Fruit fly (Drosophila melanogaster) whole organism, embryonic: ENCODE measurements around the gene foxo.
A peak's percentile ranks its signal among the peaks of the same experiment; 100 is the strongest.

ENCODE experiments used
- Awh ChIP-seq: fragments of 200-800 bp; sonication (Bioruptor generic); IDR thresholded peaks from 2 replicates; pipeline ENCODE4, ENCODE4 v1.3.6; 2022; ENCODE audit warnings: missing biosample characterization, missing genetic modification characterization
- BtbVII ChIP-seq: fragments of 200-800 bp; sonication (Bioruptor generic); optimal IDR thresholded peaks from 3 replicates; lab custom pipeline; 2017; ENCODE audit warnings: missing biosample characterization, mild to moderate bottlenecking, missing genetic modification characterization
- CG10462 ChIP-seq: fragments of 200-800 bp; sonication (Bioruptor generic); optimal IDR thresholded peaks from 2 replicates; lab custom pipeline; 2016; ENCODE audit warnings: missing biosample characterization, missing genetic modification characterization
- CG10959 ChIP-seq: fragments of 200-800 bp; sonication (Bioruptor generic); IDR thresholded peaks from 2 replicates; pipeline ENCODE4 v1.3.6; 2022; ENCODE audit warnings: missing biosample characterization, missing genetic modification characterization
- CG11247 ChIP-seq: fragments of 200-800 bp; sonication (Bioruptor generic); IDR thresholded peaks from 2 replicates; pipeline ENCODE4 v1.3.6; 2022; ENCODE audit warnings: missing biosample characterization, missing genetic modification characterization
- CG12391 ChIP-seq: fragments of 200-800 bp; sonication (Bioruptor generic); optimal IDR thresholded peaks from 3 replicates; lab custom pipeline; 2018; ENCODE audit warnings: missing biosample characterization, mild to moderate bottlenecking, missing genetic modification characterization, moderate library complexity
- CG12659 ChIP-seq: fragments of 200-800 bp; sonication (Bioruptor generic); optimal IDR thresholded peaks from 3 replicates; lab custom pipeline; 2017; ENCODE audit warnings: mild to moderate bottlenecking, missing biosample characterization, missing genetic modification reagents, missing genetic modification characterization
- CG13424 ChIP-seq: fragments of 200-800 bp; sonication (Bioruptor generic); optimal IDR thresholded peaks from 2 replicates; lab custom pipeline; 2019; ENCODE audit warnings: missing biosample characterization, mild to moderate bottlenecking, missing genetic modification characterization, moderate library complexity
- CG14050 ChIP-seq: fragments of 200-800 bp; sonication (Bioruptor generic); IDR thresholded peaks from 3 replicates; pipeline ENCODE4 v1.3.6; 2022; ENCODE audit warnings: missing biosample characterization, missing genetic modification characterization
- CG1647 ChIP-seq: fragments of 200-800 bp; sonication (Bioruptor generic); optimal IDR thresholded peaks from 3 replicates; lab custom pipeline; 2016; ENCODE audit warnings: missing biosample characterization, missing genetic modification characterization
- CG18262 ChIP-seq: fragments of 200-800 bp; optimal IDR thresholded peaks from 3 replicates; lab custom pipeline; 2019; ENCODE audit warnings: missing biosample characterization, mild to moderate bottlenecking, missing genetic modification characterization, moderate library complexity
- CG18619 ChIP-seq: fragments of 200-800 bp; sonication (Bioruptor generic); optimal IDR thresholded peaks from 3 replicates; lab custom pipeline; 2017; ENCODE audit warnings: missing biosample characterization, mild to moderate bottlenecking, missing genetic modification characterization
- CG2116 ChIP-seq: fragments of 200-800 bp; sonication (Bioruptor generic); optimal IDR thresholded peaks from 3 replicates; lab custom pipeline; 2018; ENCODE audit warnings: missing biosample characterization, mild to moderate bottlenecking, missing genetic modification characterization
- CG4424 ChIP-seq: fragments of 200-800 bp; sonication (Bioruptor generic); optimal IDR thresholded peaks from 3 replicates; lab custom pipeline; 2016; ENCODE audit warnings: missing biosample characterization, missing genetic modification characterization
- CG4820 ChIP-seq: fragments of 200-800 bp; sonication (Bioruptor generic); optimal IDR thresholded peaks from 3 replicates; lab custom pipeline; 2016; ENCODE audit warnings: missing biosample characterization, missing genetic modification characterization
- CG4854 ChIP-seq: fragments of 200-800 bp; sonication (Bioruptor generic); optimal IDR thresholded peaks from 2 replicates; lab custom pipeline; 2016; ENCODE audit warnings: missing biosample characterization, missing genetic modification characterization, inconsistent platforms
- CG6272 ChIP-seq: fragments of 200-800 bp; sonication (Bioruptor generic); IDR thresholded peaks from 2 replicates; pipeline ENCODE4 v1.3.6; 2022; ENCODE audit warnings: missing biosample characterization, missing genetic modification characterization
- CG9727 ChIP-seq: fragments of 200-800 bp; sonication (Bioruptor generic); optimal IDR thresholded peaks from 3 replicates; lab custom pipeline; 2017; ENCODE audit warnings: missing biosample characterization, mild to moderate bottlenecking, missing genetic modification characterization
- CG9932 ChIP-seq: fragments of 200-800 bp; sonication (Bioruptor generic); IDR thresholded peaks from 2 replicates; pipeline ENCODE4 v1.3.6; 2022; ENCODE audit warnings: missing biosample characterization, missing genetic modification characterization
- CHES-1-like ChIP-seq: fragments of 200-800 bp; sonication (Bioruptor generic); optimal IDR thresholded peaks from 2 replicates; lab custom pipeline; 2016; ENCODE audit warnings: missing biosample characterization, missing genetic modification characterization
- Dref ChIP-seq: fragments of 200-800 bp; sonication (Bioruptor generic); IDR thresholded peaks from 2 replicates; pipeline ENCODE4 v1.3.6; 2022; ENCODE audit warnings: missing biosample characterization, missing genetic modification characterization
- HLHmδ ChIP-seq: fragments of 200-800 bp; sonication (Bioruptor generic); optimal IDR thresholded peaks from 2 replicates; lab custom pipeline; 2018; ENCODE audit warnings: missing biosample characterization, mild to moderate bottlenecking, missing genetic modification characterization, moderate library complexity
- HmgD ChIP-seq: fragments of 200-800 bp; sonication (Bioruptor generic); optimal IDR thresholded peaks from 3 replicates; lab custom pipeline; 2016; ENCODE audit warnings: missing biosample characterization, missing genetic modification characterization
- NK7.1 ChIP-seq: fragments of 200-800 bp; sonication (Bioruptor generic); optimal IDR thresholded peaks from 3 replicates; lab custom pipeline; 2016; ENCODE audit warnings: missing biosample characterization, missing genetic modification characterization
- Nf-YB ChIP-seq: fragments of 200-800 bp; sonication (Bioruptor generic); optimal IDR thresholded peaks from 3 replicates; lab custom pipeline; 2019; ENCODE audit warnings: missing biosample characterization, mild to moderate bottlenecking, missing genetic modification characterization, moderate library complexity
- Oli ChIP-seq: fragments of 200-800 bp; sonication (Bioruptor generic); optimal IDR thresholded peaks from 2 replicates; lab custom pipeline; 2018; ENCODE audit warnings: missing biosample characterization, mild to moderate bottlenecking, missing genetic modification characterization, moderate library complexity
- Ptx1 ChIP-seq: fragments of 200-800 bp; sonication (Bioruptor generic); IDR thresholded peaks from 2 replicates; pipeline ENCODE4 v1.3.6; 2022; ENCODE audit warnings: missing biosample characterization, missing genetic modification characterization
- Rfx ChIP-seq: fragments of 200-800 bp; sonication (Bioruptor generic); IDR thresholded peaks from 2 replicates; pipeline ENCODE4 v1.3.6; 2022; ENCODE audit warnings: missing biosample characterization, missing genetic modification characterization
- ap ChIP-seq: fragments of 200-800 bp; sonication (Bioruptor generic); IDR thresholded peaks from 2 replicates; pipeline ENCODE4 v1.3.6; 2022; ENCODE audit warnings: missing biosample characterization, missing genetic modification characterization
- ash1 ChIP-seq: fragments of 200-800 bp; sonication (Bioruptor generic); optimal IDR thresholded peaks from 2 replicates; lab custom pipeline; 2018; ENCODE audit warnings: missing biosample characterization, mild to moderate bottlenecking, missing genetic modification characterization
- bbx ChIP-seq: fragments of 200-800 bp; sonication (Bioruptor generic); IDR thresholded peaks from 2 replicates; pipeline ENCODE4 v1.3.6; 2022; ENCODE audit warnings: missing biosample characterization, missing genetic modification characterization; ENCODE audit not compliant: partially characterized antibody
- br ChIP-seq: fragments of >200 bp; optimal IDR thresholded peaks from 2 replicates; lab custom pipeline; 2017
- chif ChIP-seq, 2 experiments: fragments of 200-800 bp; sonication (Bioruptor generic); optimal IDR thresholded peaks; 3 replicates each; lab custom pipeline; 2016; ENCODE audit warnings: missing biosample characterization in 2 of 2, missing genetic modification characterization in 2 of 2
- chm ChIP-seq: fragments of 200-800 bp; sonication (Bioruptor generic); IDR thresholded peaks from 2 replicates; pipeline ENCODE4 v1.3.6; 2022; ENCODE audit warnings: missing biosample characterization, missing genetic modification characterization
- croc ChIP-seq: fragments of 200-800 bp; sonication (Bioruptor generic); conservative IDR thresholded peaks from 3 replicates; pipeline ENCODE4 v1.3.6; 2022; ENCODE audit warnings: missing biosample characterization, missing genetic modification characterization
- crol ChIP-seq: fragments of 200-800 bp; sonication (Bioruptor generic); IDR thresholded peaks from 2 replicates; pipeline ENCODE4 v1.3.6; 2022; ENCODE audit warnings: missing biosample characterization, missing genetic modification characterization
- dati ChIP-seq: fragments of 200-800 bp; sonication (Bioruptor generic); IDR thresholded peaks from 2 replicates; pipeline ENCODE4 v1.3.6; 2022; ENCODE audit warnings: missing biosample characterization, missing genetic modification characterization
- disco-r ChIP-seq: fragments of 200-800 bp; sonication (Bioruptor generic); optimal IDR thresholded peaks from 2 replicates; lab custom pipeline; 2016; ENCODE audit warnings: missing biosample characterization, missing genetic modification characterization
- grn ChIP-seq: fragments of 200-800 bp; sonication (Bioruptor generic); optimal IDR thresholded peaks from 3 replicates; lab custom pipeline; 2017; ENCODE audit warnings: missing biosample characterization, missing genetic modification characterization
- hbn ChIP-seq: fragments of 200-800 bp; sonication (Bioruptor generic); IDR thresholded peaks from 2 replicates; pipeline ENCODE4 v1.3.6; 2022; ENCODE audit warnings: missing biosample characterization, missing genetic modification characterization; ENCODE audit not compliant: partially characterized antibody
- ind ChIP-seq: fragments of 200-800 bp; sonication (Bioruptor generic); optimal IDR thresholded peaks from 3 replicates; lab custom pipeline; 2016; ENCODE audit warnings: missing biosample characterization, missing genetic modification characterization
- inv ChIP-seq: fragments of 200-800 bp; sonication (Bioruptor generic); IDR thresholded peaks from 2 replicates; pipeline ENCODE4 v1.3.6; 2022; ENCODE audit warnings: missing biosample characterization, missing genetic modification characterization; ENCODE audit not compliant: partially characterized antibody
- jumu ChIP-seq: fragments of 200-800 bp; sonication (Bioruptor generic); optimal IDR thresholded peaks from 3 replicates; lab custom pipeline; 2016; ENCODE audit warnings: missing biosample characterization, missing genetic modification characterization
- lola ChIP-seq, 3 experiments: fragments of >200 bp in 2 of 3; fragments of 200-800 bp in 1 of 3; sonication (Bioruptor generic) in 1 of 3; optimal IDR thresholded peaks; 2 replicates each; lab custom pipeline; 2017 to 2019; ENCODE audit warnings: missing biosample characterization in 3 of 3, missing genetic modification characterization in 3 of 3, mild to moderate bottlenecking in 1 of 3, moderate library complexity in 1 of 3
- lov ChIP-seq, 2 experiments: fragments of 200-800 bp in 1 of 2; fragments of >200 bp in 1 of 2; sonication (Bioruptor generic) in 1 of 2; IDR thresholded peaks in 1 of 2; optimal IDR thresholded peaks in 1 of 2; 2 replicates in 1 of 2; 3 replicates in 1 of 2; pipeline versions ENCODE4 v1.3.6 to Lab custom; 2017 to 2022; ENCODE audit warnings: missing biosample characterization in 1 of 2, missing genetic modification characterization in 1 of 2
- nau ChIP-seq: fragments of 200-800 bp; sonication (Bioruptor generic); optimal IDR thresholded peaks from 3 replicates; lab custom pipeline; 2017; ENCODE audit warnings: missing biosample characterization, mild to moderate bottlenecking, missing genetic modification characterization, missing genetic modification reagents
- nerfin-2 ChIP-seq: fragments of 200-800 bp; sonication (Bioruptor generic); IDR thresholded peaks from 2 replicates; pipeline ENCODE4 v1.3.6; 2022; ENCODE audit warnings: missing biosample characterization, missing genetic modification characterization; ENCODE audit not compliant: partially characterized antibody
- stwl ChIP-seq: fragments of 200-800 bp; sonication (Bioruptor generic); optimal IDR thresholded peaks from 3 replicates; lab custom pipeline; 2018; ENCODE audit warnings: missing biosample characterization, mild to moderate bottlenecking, missing genetic modification characterization, moderate library complexity
- tin ChIP-seq: fragments of 200-800 bp; sonication (Bioruptor generic); optimal IDR thresholded peaks from 3 replicates; lab custom pipeline; 2016; ENCODE audit warnings: missing biosample characterization, missing genetic modification characterization
- zfh1 ChIP-seq: fragments of 200-800 bp; sonication (Bioruptor generic); IDR thresholded peaks from 3 replicates; pipeline ENCODE4 v1.3.6; 2022; ENCODE audit warnings: missing biosample characterization, missing genetic modification characterization
- zfh2 ChIP-seq: fragments of 200-800 bp; sonication (Bioruptor generic); optimal IDR thresholded peaks from 2 replicates; lab custom pipeline; 2016; ENCODE audit warnings: missing biosample characterization, missing genetic modification characterization

Gene foxo

DNA sequence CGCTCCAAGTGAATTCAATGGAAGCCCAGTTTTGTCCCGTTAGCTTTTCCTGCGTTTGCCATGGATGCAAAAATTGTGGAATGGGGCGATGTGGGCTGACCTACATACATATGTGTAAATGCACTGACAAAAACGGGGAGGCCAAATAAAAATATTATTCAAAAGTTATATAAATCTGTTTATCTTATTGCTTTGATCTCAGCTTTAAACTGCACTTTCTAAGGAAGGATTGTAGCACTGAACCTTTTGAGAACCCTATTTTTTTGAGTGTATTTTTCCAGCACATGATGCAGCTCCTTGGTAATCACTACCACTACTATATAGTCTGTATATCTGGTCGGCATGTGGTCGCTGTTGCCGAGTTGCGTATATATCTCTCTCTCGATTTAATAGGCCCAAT, 20.3 kb downstream of the foxo start (continued):
- TF ChIP-seq ap (GFP tag; lab: Robert Waterston, UW) (no peak), CHES-1-like (GFP tag; lab: Kevin White, UChicago) (no peak), CG12391 (no peak), jumu (GFP tag; lab: Kevin White, UChicago) (no peak), tin (GFP tag; lab: Kevin White, UChicago) (peak; percentile 49), HmgD (GFP tag; lab: Kevin White, UChicago) (no peak), bbx (GFP tag; lab: Robert Waterston, UW) (no peak), ash1 (GFP tag; lab: Kevin White, UChicago) (no peak), disco-r (no peak), CG10462 (GFP tag; lab: Kevin White, UChicago) (no peak), CG4820 (GFP tag; lab: Kevin White, UChicago) (peak; percentile 38), stwl (tag; lab: Kevin White, UChicago) (no peak), zfh1 (peak; percentile 64; the same call in 1 of the 3 replicates), nau (peak; percentile 26), Nf-YB (GFP tag; lab: Kevin White, UChicago) (no peak), Awh (GFP tag; lab: Robert Waterston, UW) (peak; percentile 44; the same call in 1 of the 2 replicates), CG4854 (peak; percentile 13), croc (no peak), hbn (GFP tag; lab: Robert Waterston, UW) (no peak), inv (GFP tag; lab: Robert Waterston, UW) (no peak), grn (no peak), HLHmδ (GFP tag; lab: Kevin White, UChicago) (no peak), zfh2 (GFP tag; lab: Kevin White, UChicago) (no peak), CG13424 (tag; lab: Kevin White, UChicago) (peak; percentile 34), nerfin-2 (GFP tag; lab: Robert Waterston, UW) (no peak), CG2116 (GFP tag; lab: Kevin White, UChicago) (no peak), CG18262 (tag; lab: Kevin White, UChicago) (no peak), chm (GFP tag; lab: Robert Waterston, UW) (no peak; the same call in 1 of the 2 replicates), lola (GFP tag; optimal IDR thresholded peaks at IDR 0.05; lab: Kevin White, UChicago) (no peak), br (no peak), crol (GFP tag; lab: Robert Waterston, UW) (no peak), Rfx (GFP tag; lab: Robert Waterston, UW) (peak; percentile 69), BtbVII (GFP tag; lab: Kevin White, UChicago) (peak; percentile 35), Ptx1 (GFP tag; lab: Robert Waterston, UW) (peak; percentile 69), CG14050 (GFP tag; lab: Robert Waterston, UW) (peak; percentile 28; the same call in 1 of the 3 replicates), ind (peak; percentile 46), CG18619 (GFP tag; lab: Kevin White, UChicago) (no peak), CG12659 (GFP tag; lab: Kevin White, UChicago) (no peak), CG9727 (GFP tag; lab: Kevin White, UChicago) (peak; percentile 19), CG9932 (GFP tag; lab: Robert Waterston, UW) (no peak), dati (0 out of 2 replicates have a peak, but pooled peaks have one; percentile 23), chif (GFP tag; optimal IDR thresholded peaks at IDR 0.05; lab: Kevin White, UChicago) (peak; percentile 19 to 35), Dref (no peak), Oli (tag; lab: Kevin White, UChicago) (peak; percentile 46), CG1647 (GFP tag; lab: Kevin White, UChicago) (no peak), lov (optimal IDR thresholded peaks at IDR 0.05; lab: Kevin White, UChicago) (no peak), lov (GFP tag; IDR thresholded peaks at IDR 0.05; lab: Robert Waterston, UW) (no peak), CG10959 (0 out of 2 replicates have a peak, but pooled peaks have one; percentile 35), CG11247 (GFP tag; lab: Robert Waterston, UW) (peak; percentile 66; the same call in 1 of the 2 replicates), NK7.1 (GFP tag; lab: Kevin White, UChicago) (no peak), CG4424 (GFP tag; lab: Kevin White, UChicago) (peak; percentile 59), CG6272 (no peak)
